Fruit fly (Drosophila melanogaster): ENCODE measurements around the gene Xpac.

Xpac gene

dm6 chrX:4150989-4151388 lies 47.0 kb upstream of the Xpac start (continued):
- no peak for TF ChIP-seq CG4404 (GFP tag; IDR thresholded peaks at IDR 0.05)
- peak; percentile 27 for TF ChIP-seq lab (GFP tag; optimal IDR thresholded peaks at IDR 0.05)
- no peak for TF ChIP-seq CG3726 (GFP tag; IDR thresholded peaks at IDR 0.05)
- TF ChIP-seq gcm (GFP tag; optimal IDR thresholded peaks at IDR 0.05): no peak
- TF ChIP-seq CG8290 (GFP tag; optimal IDR thresholded peaks at IDR 0.05): no peak
- TF ChIP-seq CG8290 (tag; optimal IDR thresholded peaks at IDR 0.05): no peak
- no peak for TF ChIP-seq fd64A (GFP tag; optimal IDR thresholded peaks at IDR 0.05)
- TF ChIP-seq pan (optimal IDR thresholded peaks at IDR 0.05): no peak
- TF ChIP-seq pan (GFP tag; optimal IDR thresholded peaks at IDR 0.05 in 1 of 2, IDR thresholded peaks at IDR 0.05 in 1 of 2): no peak
- 0 out of 3 replicates have a peak, but pooled peaks have one; percentile 23 for TF ChIP-seq ken (GFP tag; IDR thresholded peaks at IDR 0.05)
- TF ChIP-seq CG7839 (tag; optimal IDR thresholded peaks at IDR 0.05): no peak
- TF ChIP-seq Med (GFP tag): peak; percentile 64
- TF ChIP-seq odd (GFP tag; optimal IDR thresholded peaks at IDR 0.05): no peak
- no peak for TF ChIP-seq CG9817 (tag; optimal IDR thresholded peaks at IDR 0.05)
- no peak for TF ChIP-seq wdn (GFP tag; IDR thresholded peaks at IDR 0.05)
- no peak for TF ChIP-seq CG15073 (GFP tag; optimal IDR thresholded peaks at IDR 0.05)
- TF ChIP-seq Sry-β (GFP tag; optimal IDR thresholded peaks at IDR 0.05): no peak
- TF ChIP-seq CG10979 (tag; optimal IDR thresholded peaks at IDR 0.05): no peak
- TF ChIP-seq NfI (GFP tag; optimal IDR thresholded peaks at IDR 0.05): no peak
- TF ChIP-seq chinmo (GFP tag; IDR thresholded peaks at IDR 0.05; ENCODE audit: partially characterized antibody): no peak
- no peak for TF ChIP-seq mam (GFP tag; optimal IDR thresholded peaks at IDR 0.05)
- TF ChIP-seq pum (GFP tag; optimal IDR thresholded peaks at IDR 0.05): no peak
- TF ChIP-seq CG17359 (tag; optimal IDR thresholded peaks at IDR 0.05): no peak
- TF ChIP-seq CG14667 (GFP tag; IDR thresholded peaks at IDR 0.05): 0 out of 2 replicates have a peak, but pooled peaks have one; percentile 13
- no peak for TF ChIP-seq slbo (GFP tag; IDR thresholded peaks at IDR 0.05)
- TF ChIP-seq row (GFP tag; IDR thresholded peaks at IDR 0.05): peak; percentile 56; the same call in 2 of the 3 replicates
- TF ChIP-seq zen2 (GFP tag; IDR thresholded peaks at IDR 0.05; ENCODE audit: partially characterized antibody): no peak
- TF ChIP-seq Drgx (GFP tag; IDR thresholded peaks at IDR 0.05): peak; percentile 55; the same call in 1 of the 2 replicates
- no peak for TF ChIP-seq CG6683 (GFP tag; optimal IDR thresholded peaks at IDR 0.05)
- no peak for TF ChIP-seq CG4854 (GFP tag; optimal IDR thresholded peaks at IDR 0.05)
- TF ChIP-seq Stat92E (GFP tag; optimal IDR thresholded peaks at IDR 0.05): no peak
- no peak for TF ChIP-seq H2.0 (GFP tag; IDR thresholded peaks at IDR 0.05)
- peak; percentile 23 for TF ChIP-seq CG11504 (tag; optimal IDR thresholded peaks at IDR 0.05)
- no peak for TF ChIP-seq hb (GFP tag; IDR thresholded peaks at IDR 0.05; ENCODE audit: partially characterized antibody)
- no peak for TF ChIP-seq disco-r (GFP tag; optimal IDR thresholded peaks at IDR 0.05)
- no peak for TF ChIP-seq CG3281 (GFP tag; optimal IDR thresholded peaks at IDR 0.05)
- TF ChIP-seq Ssrp (tag; optimal IDR thresholded peaks at IDR 0.05): no peak
- TF ChIP-seq E2f1 (GFP tag; IDR thresholded peaks at IDR 0.05): no peak
- no peak for TF ChIP-seq CG7745 (tag; optimal IDR thresholded peaks at IDR 0.05)
- no peak for TF ChIP-seq ems (GFP tag; optimal IDR thresholded peaks at IDR 0.05)
- TF ChIP-seq Lhr (GFP tag; optimal IDR thresholded peaks at IDR 0.05): no peak
- TF ChIP-seq CG16779 (GFP tag; IDR thresholded peaks at IDR 0.05): no peak
- no peak for TF ChIP-seq gsb-n (tag; optimal IDR thresholded peaks at IDR 0.05)
- no peak for TF ChIP-seq CG4820 (GFP tag; optimal IDR thresholded peaks at IDR 0.05)
- no peak for TF ChIP-seq gce (GFP tag; IDR thresholded peaks at IDR 0.05)
- no peak for TF ChIP-seq p53 (GFP tag; optimal IDR thresholded peaks at IDR 0.05)
- TF ChIP-seq MESR4 (GFP tag; optimal IDR thresholded peaks at IDR 0.05): no peak
- TF ChIP-seq hth (optimal IDR thresholded peaks at IDR 0.05): no peak
- no peak for TF ChIP-seq CG8765 (GFP tag; IDR thresholded peaks at IDR 0.05)
- TF ChIP-seq Hr51 (GFP tag; optimal IDR thresholded peaks at IDR 0.05): peak in 1 of 2 experiments; percentile 5
- TF ChIP-seq insv (GFP tag; optimal IDR thresholded peaks at IDR 0.05): no peak
- TF ChIP-seq CG9932 (GFP tag; IDR thresholded peaks at IDR 0.05): no peak

Data from whole organism, embryonic.